Worm (Caenorhabditis elegans): ENCODE data around the gene glb-12.

The glb-12 gene

DNA sequence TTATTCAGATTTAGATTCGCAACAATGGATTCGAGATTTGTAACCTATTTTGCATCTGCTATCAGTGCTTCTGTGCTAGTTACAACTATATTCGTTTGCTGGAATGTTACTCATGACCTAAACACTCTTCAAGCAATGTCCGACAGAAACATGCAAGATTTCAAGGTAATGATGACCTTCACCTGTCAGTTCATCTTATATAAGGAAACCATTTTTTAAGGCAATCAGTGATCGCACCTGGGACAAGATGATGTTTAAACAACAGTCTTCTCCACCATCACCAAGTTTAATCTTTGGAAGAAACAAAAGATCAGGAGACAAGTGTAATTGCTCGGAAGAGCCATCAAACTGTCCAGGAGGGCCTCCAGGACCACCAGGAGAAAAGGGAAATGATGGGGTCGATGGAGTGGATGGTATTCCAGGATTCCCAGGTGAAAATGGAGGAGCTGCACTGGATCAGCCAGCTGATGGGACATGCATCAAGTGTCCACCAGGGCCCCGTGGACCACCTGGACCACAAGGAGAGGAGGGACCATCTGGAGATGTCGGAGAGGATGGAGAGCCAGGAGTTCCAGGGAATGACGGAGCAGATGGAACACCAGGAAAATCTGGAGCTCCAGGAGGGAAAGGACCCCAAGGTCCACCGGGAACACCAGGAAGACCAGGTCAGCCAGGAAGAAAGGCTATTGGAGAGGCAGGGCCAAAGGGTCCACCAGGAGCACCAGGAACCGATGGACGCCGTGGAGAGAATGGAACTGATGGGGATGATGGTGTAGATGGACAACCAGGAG is 27.7 kb downstream of the glb-12 start, which contains the start of gene col-79:
TSS of gene col-79 (plus strand) at position 20 of the 791 bp plus-strand sequence.
- TF ChIP-seq peb-1 (tag; optimal IDR thresholded peaks at IDR 0.05): no peak
- no peak for TF ChIP-seq C34F6.9 (tag; optimal IDR thresholded peaks at IDR 0.05)
- TF ChIP-seq nhr-23 (tag; optimal IDR thresholded peaks at IDR 0.05): no peak
- peak; percentile 9 for TF ChIP-seq sma-9 (GFP tag; optimal IDR thresholded peaks at IDR 0.05)
- TF ChIP-seq sma-9 (tag; optimal IDR thresholded peaks at IDR 0.05): no peak
- peak; percentile 40 for TF ChIP-seq nhr-25 (tag; optimal IDR thresholded peaks at IDR 0.05)
- no peak for TF ChIP-seq zag-1 (tag; optimal IDR thresholded peaks at IDR 0.05)
- TF ChIP-seq nhr-6 (tag; optimal IDR thresholded peaks at IDR 0.05): no peak

- TF ChIP-seq crh-2 (tag; optimal IDR thresholded peaks at IDR 0.05) (no peak), nhr-10 (tag; optimal IDR thresholded peaks at IDR 0.05) (no peak), sma-3 (GFP tag; optimal IDR thresholded peaks at IDR 0.05) (no peak), R02D3.7 (tag; optimal IDR thresholded peaks at IDR 0.05) (no peak), ama-1 (optimal IDR thresholded peaks at IDR 0.05) (no peak), unc-62 (GFP tag; optimal IDR thresholded peaks at IDR 0.05) (no peak), elt-3 (tag; optimal IDR thresholded peaks at IDR 0.05) (no peak)
Observed at ce11 chrII:10696060-10696459, 35.4 kb downstream of the glb-12 start.

DNA sequence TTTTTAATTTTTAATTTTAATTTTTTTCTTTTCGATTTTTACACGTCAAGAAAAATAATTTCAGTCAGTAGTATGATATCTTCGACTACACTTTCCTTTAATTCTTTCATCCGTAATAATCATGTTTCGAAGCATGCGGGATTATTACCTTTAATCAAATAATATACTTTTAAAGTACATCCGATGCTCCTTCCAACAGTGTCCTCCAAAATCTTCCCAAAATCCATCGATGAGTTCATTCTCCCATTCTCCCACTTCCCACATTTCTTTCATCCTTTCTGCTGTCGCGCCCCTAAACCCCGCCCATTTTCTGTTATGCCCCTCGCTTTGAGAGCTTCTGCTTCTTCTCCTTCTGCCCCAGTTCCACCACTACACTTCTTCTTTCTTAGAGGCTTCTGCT is 36.7 kb downstream of the glb-12 start, which contains the start of gene lgc-57:
TSS of gene lgc-57 (plus strand) at position 301 of the 400 bp plus-strand sequence.
- TF ChIP-seq nhr-25 (tag; optimal IDR thresholded peaks at IDR 0.05): no peak
- no peak for TF ChIP-seq ZK546.5 (tag; optimal IDR thresholded peaks at IDR 0.05)
- TF ChIP-seq nhr-21 (tag; optimal IDR thresholded peaks at IDR 0.05): no peak
- no peak for TF ChIP-seq nhr-12 (tag; optimal IDR thresholded peaks at IDR 0.05)
- no peak for TF ChIP-seq ztf-4 (tag; optimal IDR thresholded peaks at IDR 0.05)
- no peak for TF ChIP-seq unc-55 (GFP tag; optimal IDR thresholded peaks at IDR 0.05)
- no peak for TF ChIP-seq dmd-4 (tag; optimal IDR thresholded peaks at IDR 0.05)
- no peak for TF ChIP-seq mdl-1 (tag; optimal IDR thresholded peaks at IDR 0.05)
- no peak for TF ChIP-seq ceh-16 (tag; optimal IDR thresholded peaks at IDR 0.05)
- no peak for TF ChIP-seq lin-39 (tag; optimal IDR thresholded peaks at IDR 0.05)
- no peak for TF ChIP-seq ztf-11 (tag; optimal IDR thresholded peaks at IDR 0.05)
- TF ChIP-seq peb-1 (tag; optimal IDR thresholded peaks at IDR 0.05): no peak
- no peak for TF ChIP-seq elt-1 (tag; optimal IDR thresholded peaks at IDR 0.05)
- no peak for TF ChIP-seq ztf-1 (GFP tag; conservative IDR thresholded peaks at IDR 0.05)
- TF ChIP-seq nhr-23 (tag; optimal IDR thresholded peaks at IDR 0.05): no peak
- TF ChIP-seq lin-11 (tag; optimal IDR thresholded peaks at IDR 0.05): no peak
- no peak for TF ChIP-seq lin-13 (GFP tag; optimal IDR thresholded peaks at IDR 0.05)

- TF ChIP-seq nhr-12 (tag; optimal IDR thresholded peaks at IDR 0.05) (no peak), sma-9 (GFP tag; optimal IDR thresholded peaks at IDR 0.05) (no peak), sma-9 (tag; optimal IDR thresholded peaks at IDR 0.05) (no peak), alr-1 (tag; optimal IDR thresholded peaks at IDR 0.05) (no peak), unc-39 (tag; optimal IDR thresholded peaks at IDR 0.05) (no peak), nhr-23 (tag; optimal IDR thresholded peaks at IDR 0.05) (no peak), nhr-237 (tag; optimal IDR thresholded peaks at IDR 0.05) (no peak), blmp-1 (tag; optimal IDR thresholded peaks at IDR 0.05; ENCODE audit: insufficient read depth) (peak; percentile 50), nhr-129 (tag; optimal IDR thresholded peaks at IDR 0.05) (no peak), ztf-4 (tag; optimal IDR thresholded peaks at IDR 0.05) (no peak), sma-3 (GFP tag; optimal IDR thresholded peaks at IDR 0.05) (no peak), crh-2 (tag; optimal IDR thresholded peaks at IDR 0.05) (peak; percentile 28), dmd-4 (tag; optimal IDR thresholded peaks at IDR 0.05) (no peak), zag-1 (tag; optimal IDR thresholded peaks at IDR 0.05) (no peak), R02D3.7 (tag; optimal IDR thresholded peaks at IDR 0.05) (no peak), elt-3 (tag; optimal IDR thresholded peaks at IDR 0.05) (no peak), sem-4 (tag; optimal IDR thresholded peaks at IDR 0.05) (no peak), nhr-6 (tag; optimal IDR thresholded peaks at IDR 0.05) (no peak), unc-55 (GFP tag; optimal IDR thresholded peaks at IDR 0.05) (no peak), elt-1 (tag; optimal IDR thresholded peaks at IDR 0.05) (no peak), unc-62 (GFP tag; optimal IDR thresholded peaks at IDR 0.05) (no peak), F13H6.1 (tag; optimal IDR thresholded peaks at IDR 0.05) (no peak), nhr-10 (tag; optimal IDR thresholded peaks at IDR 0.05) (no peak), snpc-4 (tag; optimal IDR thresholded peaks at IDR 0.05) (no peak), nhr-25 (tag; optimal IDR thresholded peaks at IDR 0.05) (no peak), nhr-11 (tag; optimal IDR thresholded peaks at IDR 0.05) (no peak), skn-1 (tag; optimal IDR thresholded peaks at IDR 0.05) (no peak), egl-27 (tag; optimal IDR thresholded peaks at IDR 0.05) (no peak), mdl-1 (tag; optimal IDR thresholded peaks at IDR 0.05) (peak in 1 of 2 experiments; percentile 6), ama-1 (optimal IDR thresholded peaks at IDR 0.05) (no peak), fos-1 (tag; optimal IDR thresholded peaks at IDR 0.05) (peak; percentile 19)
Observed at ce11 chrII:10693655-10694054, 37.8 kb downstream of the glb-12 start, which contains the start of gene gbh-1. Gene gbh-1, minus strand, starts transcription at chrII:10693803.
